Worm (Caenorhabditis elegans) whole organism, L4/young adult: ENCODE data around the gene cdc-48.1.

ENCODE experiments used
- W03F9.2 ChIP-seq: fragments of 150-350 bp; optimal IDR thresholded peaks from 2 replicates; lab custom pipeline; 2014; ENCODE audit warnings: missing biosample characterization, missing genetic modification characterization
- dao-5 ChIP-seq: sonication (generic microtip); optimal IDR thresholded peaks from 2 replicates; lab custom pipeline; 2016; ENCODE audit warnings: missing genotype, missing genetic modification characterization, moderate library complexity, missing compliant biosample characterization
- him-1 ChIP-seq: sonication (generic microtip); optimal IDR thresholded peaks from 2 replicates; lab custom pipeline; 2016; ENCODE audit warnings: missing genotype, missing genetic modification reagents, missing genetic modification characterization, missing compliant biosample characterization

DNA sequence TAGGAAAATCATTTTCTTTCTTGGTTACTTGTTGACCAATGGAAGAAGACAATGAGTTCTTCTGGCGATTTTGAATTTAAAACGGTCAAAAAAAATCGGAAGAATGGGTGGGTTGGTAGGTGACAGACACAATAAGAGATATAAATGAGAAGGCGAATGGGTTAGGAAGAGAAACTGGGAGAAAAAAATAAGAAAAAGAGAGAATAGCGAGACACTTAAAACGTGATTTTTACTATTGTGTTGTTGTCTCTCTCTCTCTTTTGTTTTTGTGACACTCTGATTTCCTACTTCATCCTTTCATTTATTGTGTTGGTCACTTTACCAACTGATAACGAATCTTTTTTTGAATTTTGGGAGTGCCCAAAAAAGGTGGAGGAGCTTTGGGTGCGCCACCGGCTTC is 46.8 kb downstream of the cdc-48.1 start:
- TF ChIP-seq dao-5 (tag; lab: Kevin White, UChicago) (no peak), him-1 (no peak), W03F9.2 (no peak)
